Fruit fly (Drosophila melanogaster) whole organism, embryonic: ENCODE data around the gene CG31388.

Experiments used
- Adf1 ChIP-seq: fragments of 200-800 bp; sonication (Bioruptor generic); IDR thresholded peaks from 2 replicates; pipeline ENCODE4 v1.3.6; 2022; ENCODE audit warnings: missing biosample characterization, missing genetic modification characterization
- Aef1 ChIP-seq: fragments of 200-800 bp; sonication (Bioruptor generic); IDR thresholded peaks from 3 replicates; pipeline ENCODE4 v1.3.6; 2022; ENCODE audit warnings: missing biosample characterization, missing genetic modification characterization
- B-H1 ChIP-seq: fragments of 200-800 bp; sonication (Bioruptor generic); IDR thresholded peaks from 3 replicates; pipeline ENCODE4 v1.3.6; 2022; ENCODE audit warnings: missing biosample characterization, missing genetic modification characterization
- B-H2 ChIP-seq: fragments of 200-800 bp; sonication (Bioruptor generic); optimal IDR thresholded peaks from 2 replicates; lab custom pipeline; 2018; ENCODE audit warnings: missing biosample characterization, mild to moderate bottlenecking, missing genetic modification characterization
- CG10267 ChIP-seq: fragments of 200-800 bp; sonication (Bioruptor generic); optimal IDR thresholded peaks from 2 replicates; lab custom pipeline; 2018; ENCODE audit warnings: missing biosample characterization, mild to moderate bottlenecking, missing genetic modification characterization, moderate library complexity
- CG12942 ChIP-seq: fragments of 200-800 bp; sonication (Bioruptor generic); optimal IDR thresholded peaks from 3 replicates; lab custom pipeline; 2016; ENCODE audit warnings: missing biosample characterization, missing genetic modification characterization
- CG15011 ChIP-seq: fragments of 200-800 bp; sonication (Bioruptor generic); optimal IDR thresholded peaks from 3 replicates; lab custom pipeline; 2018; ENCODE audit warnings: missing biosample characterization, mild to moderate bottlenecking, missing genetic modification characterization
- CG17802 ChIP-seq: fragments of 200-800 bp; sonication (Bioruptor generic); optimal IDR thresholded peaks from 2 replicates; lab custom pipeline; 2018; ENCODE audit warnings: missing biosample characterization, mild to moderate bottlenecking, missing genetic modification characterization, moderate library complexity
- CG1832 ChIP-seq: fragments of 200-800 bp; sonication (Bioruptor generic); optimal IDR thresholded peaks from 2 replicates; lab custom pipeline; 2017; ENCODE audit warnings: missing biosample characterization, mild to moderate bottlenecking, missing genetic modification characterization, inconsistent platforms
- CG33213 ChIP-seq: fragments of 200-800 bp; sonication (Bioruptor generic); optimal IDR thresholded peaks from 3 replicates; lab custom pipeline; 2016; ENCODE audit warnings: missing biosample characterization, missing genetic modification characterization
- CG34422 ChIP-seq: fragments of 200-800 bp; sonication (Bioruptor generic); IDR thresholded peaks from 3 replicates; pipeline ENCODE4 v1.3.6; 2022; ENCODE audit warnings: missing biosample characterization, missing genetic modification characterization
- CG4404 ChIP-seq: fragments of 200-800 bp; sonication (Bioruptor generic); IDR thresholded peaks from 2 replicates; pipeline ENCODE4 v1.3.6; 2022; ENCODE audit warnings: missing biosample characterization, missing genetic modification characterization
- CG6854 ChIP-seq: fragments of 200-800 bp; sonication (Bioruptor generic); optimal IDR thresholded peaks from 3 replicates; lab custom pipeline; 2017; ENCODE audit warnings: missing biosample characterization, mild to moderate bottlenecking, missing genetic modification characterization
- CG8944 ChIP-seq: fragments of 200-800 bp; sonication (Bioruptor generic); optimal IDR thresholded peaks from 3 replicates; lab custom pipeline; 2016; ENCODE audit warnings: missing biosample characterization, missing genetic modification characterization
- CG9609 ChIP-seq: fragments of 200-800 bp; sonication (Bioruptor generic); optimal IDR thresholded peaks from 3 replicates; lab custom pipeline; 2016; ENCODE audit warnings: missing biosample characterization, missing genetic modification characterization
- D19A ChIP-seq: fragments of 200-800 bp; optimal IDR thresholded peaks from 3 replicates; lab custom pipeline; 2019; ENCODE audit warnings: missing biosample characterization, mild to moderate bottlenecking, missing genetic modification characterization, moderate library complexity
- Drgx ChIP-seq: fragments of 200-800 bp; sonication (Bioruptor generic); IDR thresholded peaks from 2 replicates; pipeline ENCODE4 v1.3.6; 2022; ENCODE audit warnings: missing biosample characterization, missing genetic modification characterization
- Elba2 ChIP-seq: fragments of 200-800 bp; sonication (Bioruptor generic); optimal IDR thresholded peaks from 3 replicates; lab custom pipeline; 2016; ENCODE audit warnings: missing biosample characterization, missing genetic modification characterization
- Fer3 ChIP-seq: fragments of 200-800 bp; sonication (Bioruptor generic); optimal IDR thresholded peaks from 2 replicates; lab custom pipeline; 2018; ENCODE audit warnings: missing biosample characterization, mild to moderate bottlenecking, missing genetic modification characterization, moderate library complexity
- GATAe ChIP-seq: fragments of 200-800 bp; sonication (Bioruptor generic); conservative IDR thresholded peaks from 2 replicates; pipeline ENCODE4 v1.3.6; 2022; ENCODE audit warnings: missing biosample characterization, missing genetic modification characterization
- Hand ChIP-seq: fragments of 200-800 bp; sonication (Bioruptor generic); optimal IDR thresholded peaks from 2 replicates; lab custom pipeline; 2017; ENCODE audit warnings: mild to moderate bottlenecking, missing biosample characterization, missing genetic modification reagents, missing genetic modification characterization
- Hr3 ChIP-seq: fragments of 200-800 bp; sonication (Bioruptor generic); optimal IDR thresholded peaks from 3 replicates; lab custom pipeline; 2016; ENCODE audit warnings: missing biosample characterization, missing genetic modification characterization
- Hr51 ChIP-seq, 2 experiments: fragments of 200-800 bp; sonication (Bioruptor generic); optimal IDR thresholded peaks; 2 replicates in 1 of 2; 3 replicates in 1 of 2; lab custom pipeline; 2016 to 2018; ENCODE audit warnings: missing biosample characterization in 2 of 2, missing genetic modification characterization in 2 of 2, mild to moderate bottlenecking in 1 of 2, moderate library complexity in 1 of 2
- Lhr ChIP-seq: fragments of 200-800 bp; sonication (Bioruptor generic); optimal IDR thresholded peaks from 3 replicates; lab custom pipeline; 2017; ENCODE audit warnings: mild to moderate bottlenecking, missing biosample characterization, missing genetic modification reagents, missing genetic modification characterization
- MBD-R2 ChIP-seq: fragments of 200-800 bp; sonication (Bioruptor generic); IDR thresholded peaks from 2 replicates; pipeline ENCODE4 v1.3.6; 2022; ENCODE audit warnings: missing biosample characterization, missing genetic modification characterization
- MESR4 ChIP-seq: fragments of 200-800 bp; sonication (Bioruptor generic); optimal IDR thresholded peaks from 2 replicates; lab custom pipeline; 2018; ENCODE audit warnings: missing biosample characterization, mild to moderate bottlenecking, missing genetic modification characterization, moderate library complexity
- NFAT ChIP-seq: fragments of 200-800 bp; sonication (Bioruptor generic); IDR thresholded peaks from 2 replicates; pipeline ENCODE4 v1.3.6; 2022; ENCODE audit warnings: missing biosample characterization, missing genetic modification characterization
- Pdp1 ChIP-seq, 2 experiments: fragments of 200-800 bp; sonication (Bioruptor generic); optimal IDR thresholded peaks; 3 replicates each; lab custom pipeline; 2016; ENCODE audit warnings: missing biosample characterization in 2 of 2, missing genetic modification characterization in 2 of 2, mild to moderate bottlenecking in 1 of 2, moderate library complexity in 1 of 2
- Poxn ChIP-seq: fragments of 200-800 bp; sonication (Bioruptor generic); IDR thresholded peaks from 2 replicates; pipeline ENCODE4 v1.3.6; 2022; ENCODE audit warnings: missing biosample characterization, missing genetic modification characterization
- YL-1 ChIP-seq: fragments of 200-800 bp; sonication (Bioruptor generic); optimal IDR thresholded peaks from 3 replicates; lab custom pipeline; 2017; ENCODE audit warnings: missing biosample characterization, mild to moderate bottlenecking, missing genetic modification characterization
- bcd ChIP-seq: fragments of 200-800 bp; sonication (Bioruptor generic); optimal IDR thresholded peaks from 2 replicates; lab custom pipeline; 2017; ENCODE audit warnings: missing biosample characterization, mild to moderate bottlenecking, missing genetic modification characterization
- br ChIP-seq: fragments of >200 bp; optimal IDR thresholded peaks from 2 replicates; lab custom pipeline; 2017
- dimm ChIP-seq: fragments of 200-800 bp; sonication (Bioruptor generic); IDR thresholded peaks from 2 replicates; pipeline ENCODE4 v1.3.6; 2022; ENCODE audit warnings: missing biosample characterization, missing genetic modification characterization
- fd102C ChIP-seq: fragments of 200-800 bp; sonication (Bioruptor generic); optimal IDR thresholded peaks from 2 replicates; lab custom pipeline; 2018; ENCODE audit warnings: missing biosample characterization, mild to moderate bottlenecking, missing genetic modification characterization, moderate library complexity
- ftz-f1 ChIP-seq: fragments of 200-800 bp; sonication (Bioruptor generic); optimal IDR thresholded peaks from 2 replicates; lab custom pipeline; 2016; ENCODE audit warnings: missing biosample characterization, missing genetic modification characterization
- gem ChIP-seq: fragments of 200-800 bp; sonication (Bioruptor generic); optimal IDR thresholded peaks from 2 replicates; lab custom pipeline; 2019; ENCODE audit warnings: missing biosample characterization, mild to moderate bottlenecking, missing genetic modification characterization, moderate library complexity
- gsb-n ChIP-seq: fragments of 200-800 bp; sonication (Bioruptor generic); optimal IDR thresholded peaks from 3 replicates; lab custom pipeline; 2018; ENCODE audit warnings: missing biosample characterization, mild to moderate bottlenecking, missing genetic modification characterization
- ham ChIP-seq: fragments of 200-800 bp; sonication (Bioruptor generic); IDR thresholded peaks from 2 replicates; pipeline ENCODE4 v1.3.6; 2022; ENCODE audit warnings: missing biosample characterization, missing genetic modification characterization
- hth ChIP-seq: fragments of >200 bp; optimal IDR thresholded peaks from 2 replicates; lab custom pipeline; 2017; ENCODE audit warnings: inconsistent platforms
- inv ChIP-seq: fragments of 200-800 bp; sonication (Bioruptor generic); IDR thresholded peaks from 2 replicates; pipeline ENCODE4 v1.3.6; 2022; ENCODE audit warnings: missing biosample characterization, missing genetic modification characterization; ENCODE audit not compliant: partially characterized antibody
- jigr1 ChIP-seq: fragments of 200-800 bp; sonication (Bioruptor generic); IDR thresholded peaks from 3 replicates; pipeline ENCODE4 v1.3.6; 2022; ENCODE audit warnings: missing biosample characterization, missing genetic modification characterization
- pan ChIP-seq, 4 experiments: fragments of >200 bp in 3 of 4; fragments of 200-800 bp in 1 of 4; sonication (Bioruptor generic) in 1 of 4; optimal IDR thresholded peaks in 3 of 4; IDR thresholded peaks in 1 of 4; 2 replicates each; pipeline versions ENCODE4 v1.3.6 to Lab custom; 2017 to 2022; ENCODE audit warnings: missing biosample characterization in 2 of 4, missing genetic modification characterization in 2 of 4, mixed read lengths in 1 of 4
- pnt ChIP-seq: fragments of 200-800 bp; sonication (Bioruptor generic); optimal IDR thresholded peaks from 3 replicates; lab custom pipeline; 2016; ENCODE audit warnings: missing biosample characterization, missing genetic modification characterization
- sc ChIP-seq, 3 experiments: fragments of >200 bp in 2 of 3; fragments of 200-800 bp in 1 of 3; sonication (Bioruptor generic) in 1 of 3; optimal IDR thresholded peaks; 2 replicates in 2 of 3; 3 replicates in 1 of 3; lab custom pipeline; 2017; ENCODE audit warnings: mild to moderate bottlenecking in 1 of 3, missing biosample characterization in 1 of 3, missing genetic modification characterization in 1 of 3, missing genetic modification reagents in 1 of 3
- seq ChIP-seq: fragments of 200-800 bp; sonication (Bioruptor generic); IDR thresholded peaks from 2 replicates; pipeline ENCODE4 v1.3.6; 2022; ENCODE audit warnings: missing biosample characterization, missing genetic modification characterization
- shn ChIP-seq: fragments of 200-800 bp; sonication (Bioruptor generic); optimal IDR thresholded peaks from 3 replicates; lab custom pipeline; 2016; ENCODE audit warnings: missing biosample characterization, missing genetic modification characterization
- tgo ChIP-seq: fragments of 200-800 bp; sonication (Bioruptor generic); IDR thresholded peaks from 3 replicates; pipeline ENCODE4 v1.3.6; 2022; ENCODE audit warnings: missing biosample characterization, missing genetic modification characterization
- zen2 ChIP-seq: fragments of 200-800 bp; sonication (Bioruptor generic); IDR thresholded peaks from 3 replicates; pipeline ENCODE4 v1.3.6; 2022; ENCODE audit warnings: missing biosample characterization, missing genetic modification characterization; ENCODE audit not compliant: partially characterized antibody
- zfh1 ChIP-seq: fragments of 200-800 bp; sonication (Bioruptor generic); IDR thresholded peaks from 3 replicates; pipeline ENCODE4 v1.3.6; 2022; ENCODE audit warnings: missing biosample characterization, missing genetic modification characterization

CG31388 gene

dm6 chr3R:11216156-11216630 is 21.4 kb upstream of the CG31388 start, which contains the start of the genes RpS25 and CG4820 (continued):
- TF ChIP-seq D19A (tag; lab: Kevin White, UChicago) (peak; percentile 65), seq (GFP tag; lab: Robert Waterston, UW) (peak; percentile 77; the same call in 1 of the 2 replicates), CG6854 (GFP tag; lab: Kevin White, UChicago) (peak; percentile 90), CG9609 (GFP tag; lab: Kevin White, UChicago) (peak; percentile 89), ham (peak; percentile 55; the same call in 1 of the 2 replicates), Hand (GFP tag; lab: Kevin White, UChicago) (peak; percentile 81), dimm (peak; percentile 54), MBD-R2 (peak; percentile 91), CG1832 (no peak), fd102C (peak; percentile 87), tgo (GFP tag; lab: Robert Waterston, UW) (peak; percentile 88), shn (GFP tag; lab: Kevin White, UChicago) (peak; percentile 94), GATAe (GFP tag; lab: Robert Waterston, UW) (peak; percentile 70), CG17802 (tag; lab: Kevin White, UChicago) (peak; percentile 82), MESR4 (peak; percentile 100), bcd (GFP tag; lab: Kevin White, UChicago) (peak; percentile 96), B-H2 (GFP tag; lab: Kevin White, UChicago) (peak; percentile 94), jigr1 (no peak), Hr51 (GFP tag; optimal IDR thresholded peaks at IDR 0.05; lab: Kevin White, UChicago) (peak; percentile 84 to 86), Fer3 (tag; lab: Kevin White, UChicago) (peak; percentile 91), br (lab: Kevin White, UChicago) (no peak), Lhr (GFP tag; lab: Kevin White, UChicago) (peak; percentile 90), NFAT (peak; percentile 89), pnt (GFP tag; lab: Kevin White, UChicago) (peak; percentile 28), CG8944 (GFP tag; lab: Kevin White, UChicago) (peak; percentile 80), Elba2 (peak; percentile 52), Hr3 (GFP tag; lab: Kevin White, UChicago) (peak; percentile 71), sc (optimal IDR thresholded peaks at IDR 0.05; lab: Kevin White, UChicago) (no peak), sc (GFP tag; optimal IDR thresholded peaks at IDR 0.05; lab: Kevin White, UChicago) (peak; percentile 86), inv (GFP tag; lab: Robert Waterston, UW) (peak; percentile 78), Poxn (GFP tag; lab: Robert Waterston, UW) (no peak; the same call in 1 of the 2 replicates), CG10267 (tag; lab: Kevin White, UChicago) (peak; percentile 89), CG12942 (GFP tag; lab: Kevin White, UChicago) (peak; percentile 74), CG15011 (peak; percentile 91), pan (optimal IDR thresholded peaks at IDR 0.05; lab: Kevin White, UChicago) (no peak), pan (GFP tag; optimal IDR thresholded peaks at IDR 0.05 in 1 of 2, IDR thresholded peaks at IDR 0.05 in 1 of 2) (peak in 1 of 2 experiments; percentile 89), gem (tag; lab: Kevin White, UChicago) (peak; percentile 80), CG4404 (peak; percentile 35; the same call in 1 of the 2 replicates), Aef1 (GFP tag; lab: Robert Waterston, UW) (peak; percentile 59; the same call in 2 of the 3 replicates), B-H1 (GFP tag; lab: Robert Waterston, UW) (peak; percentile 69; the same call in 2 of the 3 replicates), CG34422 (GFP tag; lab: Robert Waterston, UW) (peak; percentile 90), Adf1 (GFP tag; lab: Robert Waterston, UW) (peak; percentile 62), CG33213 (GFP tag; lab: Kevin White, UChicago) (peak; percentile 96), YL-1 (peak; percentile 99), Drgx (GFP tag; lab: Robert Waterston, UW) (peak; percentile 60), ftz-f1 (GFP tag; lab: Kevin White, UChicago) (peak; percentile 76), zen2 (GFP tag; lab: Robert Waterston, UW) (peak; percentile 67; the same call in 2 of the 3 replicates), zfh1 (GFP tag; lab: Robert Waterston, UW) (peak; percentile 87), Pdp1 (GFP tag; optimal IDR thresholded peaks at IDR 0.05; lab: Kevin White, UChicago) (peak; percentile 86 to 91), hth (lab: Kevin White, UChicago) (no peak), gsb-n (tag; lab: Kevin White, UChicago) (peak; percentile 87)
